Fruit fly (Drosophila melanogaster): Measurements from ENCODE around the gene AOX1.

DNA sequence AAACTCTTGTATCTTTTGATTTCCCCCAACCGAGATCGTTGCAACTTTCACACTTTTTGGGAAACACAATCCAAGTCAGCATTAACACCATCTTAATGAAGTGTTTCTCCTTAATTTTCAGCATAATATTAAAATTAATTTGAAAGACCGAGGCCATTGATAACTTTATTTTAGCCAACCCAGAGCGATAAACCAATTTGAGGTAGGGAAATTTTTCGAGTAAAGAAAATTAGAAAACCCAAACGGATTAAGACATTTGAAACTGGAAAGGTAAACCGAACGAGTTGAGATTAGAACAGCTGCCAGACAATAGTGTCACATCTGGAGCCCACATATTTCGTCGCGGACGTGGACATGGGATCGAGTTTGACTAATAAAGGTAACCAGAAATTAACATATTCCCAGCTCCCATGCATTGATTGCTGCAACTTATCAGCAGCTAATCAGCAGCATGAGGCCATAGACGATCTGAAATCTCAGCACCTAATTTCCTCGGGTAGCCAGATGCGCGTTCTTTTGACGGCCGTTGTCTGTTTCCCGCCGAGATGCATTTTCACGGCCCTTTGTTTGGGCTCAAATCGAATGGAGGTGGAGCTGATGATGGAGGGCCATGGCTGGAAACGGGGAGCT is 45.5 kb upstream of the AOX1 start:
- TF ChIP-seq Pif1A (GFP tag; optimal IDR thresholded peaks at IDR 0.05) (no peak), CG9948 (tag; optimal IDR thresholded peaks at IDR 0.05) (no peak), EcR (GFP tag; optimal IDR thresholded peaks at IDR 0.05) (no peak)
